Fruit fly (Drosophila melanogaster) whole organism, embryonic: Measurements from ENCODE around the gene Jon99Fii.

ENCODE experiments used
- Adf1 ChIP-seq: fragments of 200-800 bp; sonication (Bioruptor generic); IDR thresholded peaks from 2 replicates; pipeline ENCODE4 v1.3.6; 2022; ENCODE audit warnings: missing biosample characterization, missing genetic modification characterization
- Aef1 ChIP-seq: fragments of 200-800 bp; sonication (Bioruptor generic); IDR thresholded peaks from 3 replicates; pipeline ENCODE4 v1.3.6; 2022; ENCODE audit warnings: missing biosample characterization, missing genetic modification characterization
- BEAF-32 ChIP-seq: fragments of 200-800 bp; sonication (Bioruptor generic); optimal IDR thresholded peaks from 3 replicates; lab custom pipeline; 2017; ENCODE audit warnings: missing biosample characterization, missing genetic modification characterization, mild to moderate bottlenecking, moderate library complexity, missing genetic modification reagents
- CG11398 ChIP-seq: fragments of 200-800 bp; sonication (Bioruptor generic); optimal IDR thresholded peaks from 2 replicates; lab custom pipeline; 2016; ENCODE audit warnings: missing biosample characterization, missing genetic modification characterization
- CG11504 ChIP-seq: fragments of 200-800 bp; sonication (Bioruptor generic); optimal IDR thresholded peaks from 3 replicates; lab custom pipeline; 2019; ENCODE audit warnings: missing biosample characterization, mild to moderate bottlenecking, missing genetic modification characterization, moderate library complexity
- CG12155 ChIP-seq: fragments of 200-800 bp; sonication (Bioruptor generic); optimal IDR thresholded peaks from 3 replicates; lab custom pipeline; 2016; ENCODE audit warnings: missing biosample characterization, missing genetic modification characterization
- CG30020 ChIP-seq: fragments of 200-800 bp; optimal IDR thresholded peaks from 2 replicates; lab custom pipeline; 2019; ENCODE audit warnings: missing biosample characterization, mild to moderate bottlenecking, missing genetic modification characterization, moderate library complexity
- CG3407 ChIP-seq: fragments of 200-800 bp; sonication (Bioruptor generic); optimal IDR thresholded peaks from 2 replicates; lab custom pipeline; 2018; ENCODE audit warnings: missing biosample characterization, mild to moderate bottlenecking, missing genetic modification characterization
- CG3995 ChIP-seq: fragments of 200-800 bp; sonication (Bioruptor generic); optimal IDR thresholded peaks from 3 replicates; lab custom pipeline; 2016; ENCODE audit warnings: missing biosample characterization, missing genetic modification characterization
- CG43689 ChIP-seq: fragments of 200-800 bp; sonication (Bioruptor generic); IDR thresholded peaks from 2 replicates; pipeline ENCODE4 v1.3.6; 2022; ENCODE audit warnings: missing biosample characterization, missing genetic modification characterization
- CG6683 ChIP-seq: fragments of 200-800 bp; sonication (Bioruptor generic); optimal IDR thresholded peaks from 2 replicates; lab custom pipeline; 2017; ENCODE audit warnings: missing biosample characterization, mild to moderate bottlenecking, missing genetic modification characterization, missing genetic modification reagents
- CG6854 ChIP-seq: fragments of 200-800 bp; sonication (Bioruptor generic); optimal IDR thresholded peaks from 3 replicates; lab custom pipeline; 2017; ENCODE audit warnings: missing biosample characterization, mild to moderate bottlenecking, missing genetic modification characterization
- CG7786 ChIP-seq: fragments of 200-800 bp; sonication (Bioruptor generic); optimal IDR thresholded peaks from 2 replicates; lab custom pipeline; 2016; ENCODE audit warnings: missing biosample characterization, missing genetic modification characterization
- CG7839 ChIP-seq: fragments of 200-800 bp; sonication (Bioruptor generic); optimal IDR thresholded peaks from 3 replicates; lab custom pipeline; 2018; ENCODE audit warnings: missing biosample characterization, mild to moderate bottlenecking, missing genetic modification characterization, moderate library complexity
- CG9437 ChIP-seq: fragments of 200-800 bp; sonication (Bioruptor generic); optimal IDR thresholded peaks from 2 replicates; lab custom pipeline; 2018; ENCODE audit warnings: missing biosample characterization, mild to moderate bottlenecking, missing genetic modification characterization
- Dad ChIP-seq: fragments of 200-800 bp; sonication (Bioruptor generic); optimal IDR thresholded peaks from 3 replicates; lab custom pipeline; 2016; ENCODE audit warnings: missing biosample characterization, missing genetic modification characterization
- Fer3 ChIP-seq: fragments of 200-800 bp; sonication (Bioruptor generic); optimal IDR thresholded peaks from 2 replicates; lab custom pipeline; 2018; ENCODE audit warnings: missing biosample characterization, mild to moderate bottlenecking, missing genetic modification characterization, moderate library complexity
- H15 ChIP-seq: fragments of 200-800 bp; sonication (Bioruptor generic); IDR thresholded peaks from 3 replicates; pipeline ENCODE4 v1.3.6; 2022; ENCODE audit warnings: missing biosample characterization, missing genetic modification characterization
- Hey ChIP-seq: fragments of 200-800 bp; sonication (Bioruptor generic); optimal IDR thresholded peaks from 3 replicates; lab custom pipeline; 2018; ENCODE audit warnings: missing biosample characterization, mild to moderate bottlenecking, missing genetic modification characterization
- Jarid2 ChIP-seq: fragments of 200-800 bp; sonication (Bioruptor generic); optimal IDR thresholded peaks from 3 replicates; lab custom pipeline; 2017; ENCODE audit warnings: mild to moderate bottlenecking, missing biosample characterization, missing genetic modification reagents, missing genetic modification characterization
- Mes4 ChIP-seq: fragments of 200-800 bp; sonication (Bioruptor generic); optimal IDR thresholded peaks from 2 replicates; lab custom pipeline; 2016; ENCODE audit warnings: missing biosample characterization, missing genetic modification characterization
- NC2β ChIP-seq: fragments of 200-800 bp; sonication (Bioruptor generic); optimal IDR thresholded peaks from 2 replicates; lab custom pipeline; 2016; ENCODE audit warnings: missing biosample characterization, missing genetic modification characterization
- Neu2 ChIP-seq: fragments of 200-800 bp; sonication (Bioruptor generic); optimal IDR thresholded peaks from 3 replicates; lab custom pipeline; 2016; ENCODE audit warnings: missing biosample characterization, missing genetic modification characterization, borderline replicate concordance
- Nf-YB ChIP-seq: fragments of 200-800 bp; sonication (Bioruptor generic); optimal IDR thresholded peaks from 3 replicates; lab custom pipeline; 2019; ENCODE audit warnings: missing biosample characterization, mild to moderate bottlenecking, missing genetic modification characterization, moderate library complexity
- Pdp1 ChIP-seq, 2 experiments: fragments of 200-800 bp; sonication (Bioruptor generic); optimal IDR thresholded peaks; 3 replicates each; lab custom pipeline; 2016; ENCODE audit warnings: missing biosample characterization in 2 of 2, missing genetic modification characterization in 2 of 2, mild to moderate bottlenecking in 1 of 2, moderate library complexity in 1 of 2
- Side ChIP-seq: fragments of 200-800 bp; sonication (Bioruptor generic); optimal IDR thresholded peaks from 2 replicates; lab custom pipeline; 2016; ENCODE audit warnings: missing biosample characterization, missing genetic modification characterization
- Sry-β ChIP-seq: fragments of 200-800 bp; sonication (Bioruptor generic); optimal IDR thresholded peaks from 2 replicates; lab custom pipeline; 2018; ENCODE audit warnings: missing biosample characterization, mild to moderate bottlenecking, missing genetic modification characterization, moderate library complexity
- Stat92E ChIP-seq, 3 experiments: fragments of >200 bp in 2 of 3; fragments of 200-800 bp in 1 of 3; sonication (Bioruptor generic) in 1 of 3; optimal IDR thresholded peaks; 2 replicates each; lab custom pipeline; 2017 to 2019; ENCODE audit warnings: missing biosample characterization in 3 of 3, missing genetic modification characterization in 3 of 3, mild to moderate bottlenecking in 1 of 3, moderate library complexity in 1 of 3
- TFAM ChIP-seq: fragments of 200-800 bp; sonication (Bioruptor generic); optimal IDR thresholded peaks from 2 replicates; lab custom pipeline; 2017; ENCODE audit warnings: missing biosample characterization, missing genetic modification characterization, inconsistent platforms
- YL-1 ChIP-seq: fragments of 200-800 bp; sonication (Bioruptor generic); optimal IDR thresholded peaks from 3 replicates; lab custom pipeline; 2017; ENCODE audit warnings: missing biosample characterization, mild to moderate bottlenecking, missing genetic modification characterization
- bowl ChIP-seq: fragments of 200-800 bp; sonication (Bioruptor generic); IDR thresholded peaks from 2 replicates; pipeline ENCODE4 v1.3.6; 2022; ENCODE audit warnings: missing biosample characterization, missing genetic modification characterization
- ci ChIP-seq: fragments of 200-800 bp; sonication (Bioruptor generic); IDR thresholded peaks from 3 replicates; pipeline ENCODE4 v1.3.6; 2022; ENCODE audit warnings: missing biosample characterization, missing genetic modification characterization
- croc ChIP-seq: fragments of 200-800 bp; sonication (Bioruptor generic); conservative IDR thresholded peaks from 3 replicates; pipeline ENCODE4 v1.3.6; 2022; ENCODE audit warnings: missing biosample characterization, missing genetic modification characterization
- dimm ChIP-seq: fragments of 200-800 bp; sonication (Bioruptor generic); IDR thresholded peaks from 2 replicates; pipeline ENCODE4 v1.3.6; 2022; ENCODE audit warnings: missing biosample characterization, missing genetic modification characterization
- dmrt99B ChIP-seq: fragments of 200-800 bp; sonication (Bioruptor generic); optimal IDR thresholded peaks from 2 replicates; lab custom pipeline; 2018; ENCODE audit warnings: missing biosample characterization, mild to moderate bottlenecking, missing genetic modification characterization, moderate library complexity
- dpn ChIP-seq, 2 experiments: fragments of 200-800 bp; sonication (Bioruptor generic); optimal IDR thresholded peaks; 3 replicates each; lab custom pipeline; 2016; ENCODE audit warnings: missing biosample characterization in 2 of 2, missing genetic modification characterization in 2 of 2
- fd102C ChIP-seq: fragments of 200-800 bp; sonication (Bioruptor generic); optimal IDR thresholded peaks from 2 replicates; lab custom pipeline; 2018; ENCODE audit warnings: missing biosample characterization, mild to moderate bottlenecking, missing genetic modification characterization, moderate library complexity
- kay ChIP-seq: fragments of 200-800 bp; sonication (Bioruptor generic); optimal IDR thresholded peaks from 2 replicates; lab custom pipeline; 2016; ENCODE audit warnings: missing biosample characterization, missing genetic modification characterization
- kni ChIP-seq: fragments of 200-800 bp; sonication (Bioruptor generic); optimal IDR thresholded peaks from 3 replicates; lab custom pipeline; 2017; ENCODE audit warnings: mild to moderate bottlenecking, missing biosample characterization, missing genetic modification reagents, missing genetic modification characterization
- lilli ChIP-seq: fragments of 200-800 bp; sonication (Bioruptor generic); optimal IDR thresholded peaks from 3 replicates; lab custom pipeline; 2016; ENCODE audit warnings: missing biosample characterization, missing genetic modification characterization
- nom ChIP-seq: fragments of 200-800 bp; sonication (Bioruptor generic); optimal IDR thresholded peaks from 2 replicates; lab custom pipeline; 2017; ENCODE audit warnings: missing biosample characterization, missing genetic modification characterization, mild to moderate bottlenecking, moderate library complexity, missing genetic modification reagents
- org-1 ChIP-seq: fragments of 200-800 bp; sonication (Bioruptor generic); optimal IDR thresholded peaks from 2 replicates; lab custom pipeline; 2017; ENCODE audit warnings: missing biosample characterization, missing genetic modification characterization
- p53 ChIP-seq: fragments of 200-800 bp; sonication (Bioruptor generic); optimal IDR thresholded peaks from 2 replicates; lab custom pipeline; 2016; ENCODE audit warnings: missing biosample characterization, missing genetic modification characterization
- pfk ChIP-seq: fragments of 200-800 bp; sonication (Bioruptor generic); optimal IDR thresholded peaks from 2 replicates; lab custom pipeline; 2018; ENCODE audit warnings: missing biosample characterization, mild to moderate bottlenecking, missing genetic modification characterization, moderate library complexity
- pzg ChIP-seq: fragments of 200-800 bp; sonication (Bioruptor generic); optimal IDR thresholded peaks from 3 replicates; lab custom pipeline; 2018; ENCODE audit warnings: missing biosample characterization, mild to moderate bottlenecking, missing genetic modification characterization, moderate library complexity
- sug ChIP-seq: fragments of 200-800 bp; optimal IDR thresholded peaks from 2 replicates; lab custom pipeline; 2019; ENCODE audit warnings: missing biosample characterization, mild to moderate bottlenecking, missing genetic modification characterization, moderate library complexity
- tio ChIP-seq: fragments of 200-800 bp; sonication (Bioruptor generic); optimal IDR thresholded peaks from 2 replicates; lab custom pipeline; 2017; ENCODE audit warnings: missing biosample characterization, missing genetic modification characterization, inconsistent platforms
- twi ChIP-seq: fragments of 200-800 bp; optimal IDR thresholded peaks from 2 replicates; lab custom pipeline; 2019; ENCODE audit warnings: missing biosample characterization, mild to moderate bottlenecking, missing genetic modification characterization, moderate library complexity
- zfh2 ChIP-seq: fragments of 200-800 bp; sonication (Bioruptor generic); optimal IDR thresholded peaks from 2 replicates; lab custom pipeline; 2016; ENCODE audit warnings: missing biosample characterization, missing genetic modification characterization

Jon99Fii gene

DNA sequence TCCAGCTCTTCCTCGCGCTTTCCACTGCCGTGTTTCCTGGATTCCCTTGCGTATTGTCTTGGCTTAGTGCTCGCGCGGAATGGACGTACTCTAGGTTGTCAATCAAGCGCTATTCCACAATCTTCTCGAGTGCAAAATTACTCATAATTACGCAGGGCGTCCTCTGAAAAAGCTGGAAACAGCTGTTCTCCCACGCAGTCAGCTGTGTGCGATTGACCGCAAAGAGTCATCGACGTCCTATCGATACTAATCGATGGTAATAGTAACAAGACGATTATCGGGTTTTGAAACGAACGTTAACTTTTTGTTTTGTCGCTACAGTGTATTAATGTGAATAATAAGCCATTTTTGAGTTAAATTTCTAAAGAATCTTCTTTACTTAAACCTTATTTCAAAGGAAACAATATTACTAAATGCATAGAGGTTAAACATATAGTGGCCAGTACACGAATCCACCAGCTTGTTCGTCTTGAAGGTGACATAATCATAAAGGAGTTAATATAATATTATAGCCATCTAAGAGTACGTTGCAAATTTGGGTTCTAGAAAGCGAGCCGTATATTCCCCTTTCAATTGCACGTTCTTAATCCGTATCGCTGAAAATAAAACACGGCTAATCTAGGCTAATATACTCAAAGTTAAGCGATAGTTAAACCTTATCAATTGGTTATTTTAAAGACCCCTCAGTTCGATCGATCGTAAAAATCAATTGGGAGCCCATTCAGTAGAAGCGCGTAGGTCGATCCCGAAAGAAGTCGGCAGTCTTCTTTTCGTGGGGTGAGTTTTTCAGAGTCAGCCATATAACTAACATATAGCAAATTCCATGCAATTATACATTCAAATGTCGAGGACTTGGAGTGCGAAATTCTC is 28.4 kb downstream of the Jon99Fii start, which contains the start of the genes CG2224 and CDase (continued):
- no peak for TF ChIP-seq Dad (GFP tag; lab: Kevin White, UChicago)
- TF ChIP-seq Hey: no peak
- TF ChIP-seq Neu2 (GFP tag; lab: Kevin White, UChicago): no peak
- TF ChIP-seq lilli: no peak
- TF ChIP-seq Aef1: no peak
- TF ChIP-seq dmrt99B (tag; lab: Kevin White, UChicago): no peak
- TF ChIP-seq Adf1: no peak
- no peak for TF ChIP-seq CG6683
- no peak for TF ChIP-seq zfh2
- TF ChIP-seq YL-1 (GFP tag; lab: Kevin White, UChicago): no peak
- TF ChIP-seq Pdp1 (GFP tag; optimal IDR thresholded peaks at IDR 0.05; lab: Kevin White, UChicago): peak in 1 of 2 experiments; percentile 48
- TF ChIP-seq Jarid2 (GFP tag; lab: Kevin White, UChicago): no peak
- no peak for TF ChIP-seq CG6854 (GFP tag; lab: Kevin White, UChicago)
- no peak for TF ChIP-seq CG12155
- no peak for TF ChIP-seq p53 (GFP tag; lab: Kevin White, UChicago)
- TF ChIP-seq tio (GFP tag; lab: Kevin White, UChicago): no peak
- no peak for TF ChIP-seq H15 (GFP tag; lab: Robert Waterston, UW)
- TF ChIP-seq TFAM: no peak
- no peak for TF ChIP-seq dpn (GFP tag; optimal IDR thresholded peaks at IDR 0.05; lab: Kevin White, UChicago)
- TF ChIP-seq kay (GFP tag; lab: Kevin White, UChicago): no peak
- no peak for TF ChIP-seq CG3995 (GFP tag; lab: Kevin White, UChicago)
- TF ChIP-seq BEAF-32 (GFP tag; lab: Kevin White, UChicago): peak; percentile 82
- no peak for TF ChIP-seq nom (GFP tag; lab: Kevin White, UChicago)
- TF ChIP-seq pzg (GFP tag; lab: Kevin White, UChicago): peak; percentile 75
- no peak for TF ChIP-seq dimm (GFP tag; lab: Robert Waterston, UW)
- no peak for TF ChIP-seq Nf-YB (GFP tag; lab: Kevin White, UChicago)
- TF ChIP-seq bowl: no peak
- TF ChIP-seq CG30020 (tag; lab: Kevin White, UChicago): no peak
- TF ChIP-seq croc (GFP tag; lab: Robert Waterston, UW): no peak
- TF ChIP-seq pfk: no peak
- no peak for TF ChIP-seq NC2β (GFP tag; lab: Kevin White, UChicago)
- TF ChIP-seq sug (tag; lab: Kevin White, UChicago): peak; percentile 90
- no peak for TF ChIP-seq fd102C (GFP tag; lab: Kevin White, UChicago)
- TF ChIP-seq CG11504 (tag; lab: Kevin White, UChicago): no peak
- TF ChIP-seq kni (GFP tag; lab: Kevin White, UChicago): no peak
- no peak for TF ChIP-seq Fer3
- TF ChIP-seq Side (GFP tag; lab: Kevin White, UChicago): no peak
- no peak for TF ChIP-seq CG7786 (GFP tag; lab: Kevin White, UChicago)
- TF ChIP-seq CG11398 (GFP tag; lab: Kevin White, UChicago): no peak
- no peak for TF ChIP-seq Sry-β (GFP tag; lab: Kevin White, UChicago)
- no peak for TF ChIP-seq org-1 (GFP tag; lab: Kevin White, UChicago)
- TF ChIP-seq Mes4 (GFP tag; lab: Kevin White, UChicago): no peak
- TF ChIP-seq CG43689 (GFP tag; lab: Robert Waterston, UW): no peak
- no peak for TF ChIP-seq CG3407 (GFP tag; lab: Kevin White, UChicago)
- TF ChIP-seq Stat92E (GFP tag; optimal IDR thresholded peaks at IDR 0.05; lab: Kevin White, UChicago): no peak
- no peak for TF ChIP-seq ci (GFP tag; lab: Robert Waterston, UW)
- no peak for TF ChIP-seq CG7839 (tag; lab: Kevin White, UChicago)
- TF ChIP-seq twi: no peak
- no peak for TF ChIP-seq CG9437 (GFP tag; lab: Kevin White, UChicago)
